Fruit fly (Drosophila melanogaster) whole organism, embryonic: Measurements from ENCODE around the gene CG14071.

Source experiments
- CG10959 ChIP-seq: fragments of 200-800 bp; sonication (Bioruptor generic); IDR thresholded peaks from 2 replicates; pipeline ENCODE4 v1.3.6; 2022; ENCODE audit warnings: missing biosample characterization, missing genetic modification characterization
- CG14965 ChIP-seq: fragments of 200-800 bp; sonication (Bioruptor generic); optimal IDR thresholded peaks from 2 replicates; lab custom pipeline; 2016; ENCODE audit warnings: missing biosample characterization, missing genetic modification characterization, borderline replicate concordance
- CG2129 ChIP-seq: fragments of 200-800 bp; sonication (Bioruptor generic); IDR thresholded peaks from 2 replicates; pipeline ENCODE4 v1.3.6; 2022; ENCODE audit warnings: missing biosample characterization, missing genetic modification characterization; ENCODE audit not compliant: partially characterized antibody
- CG3065 ChIP-seq: fragments of 200-800 bp; sonication (Bioruptor generic); optimal IDR thresholded peaks from 2 replicates; lab custom pipeline; 2016; ENCODE audit warnings: missing biosample characterization, missing genetic modification characterization
- CG31441 ChIP-seq: fragments of 200-800 bp; sonication (Bioruptor generic); IDR thresholded peaks from 2 replicates; pipeline ENCODE4 v1.3.6; 2022; ENCODE audit warnings: missing biosample characterization, missing genetic modification characterization
- CG4360 ChIP-seq: fragments of 200-800 bp; sonication (Bioruptor generic); IDR thresholded peaks from 2 replicates; pipeline ENCODE4 v1.3.6; 2022; ENCODE audit warnings: missing biosample characterization, missing genetic modification characterization
- CG6689 ChIP-seq: fragments of 200-800 bp; sonication (Bioruptor generic); IDR thresholded peaks from 2 replicates; pipeline ENCODE4 v1.3.6; 2022; ENCODE audit warnings: missing biosample characterization, missing genetic modification characterization
- CG6813 ChIP-seq: fragments of 200-800 bp; sonication (Bioruptor generic); optimal IDR thresholded peaks from 2 replicates; lab custom pipeline; 2017; ENCODE audit warnings: missing biosample characterization, missing genetic modification characterization, mild to moderate bottlenecking, moderate library complexity, missing genetic modification reagents
- Elba2 ChIP-seq: fragments of 200-800 bp; sonication (Bioruptor generic); optimal IDR thresholded peaks from 3 replicates; lab custom pipeline; 2016; ENCODE audit warnings: missing biosample characterization, missing genetic modification characterization
- Fer1 ChIP-seq: fragments of 200-800 bp; sonication (Bioruptor generic); optimal IDR thresholded peaks from 2 replicates; lab custom pipeline; 2017; ENCODE audit warnings: missing biosample characterization, mild to moderate bottlenecking, missing genetic modification characterization
- Max ChIP-seq: fragments of 200-800 bp; sonication (Bioruptor generic); optimal IDR thresholded peaks from 2 replicates; lab custom pipeline; 2016; ENCODE audit warnings: missing biosample characterization, mild to moderate bottlenecking, missing genetic modification characterization
- Meics ChIP-seq: fragments of 200-800 bp; sonication (Bioruptor generic); optimal IDR thresholded peaks from 2 replicates; lab custom pipeline; 2017; ENCODE audit warnings: missing biosample characterization, mild to moderate bottlenecking, missing genetic modification characterization
- NFAT ChIP-seq: fragments of 200-800 bp; sonication (Bioruptor generic); IDR thresholded peaks from 2 replicates; pipeline ENCODE4 v1.3.6; 2022; ENCODE audit warnings: missing biosample characterization, missing genetic modification characterization
- Nf-YC ChIP-seq: fragments of 200-800 bp; optimal IDR thresholded peaks from 3 replicates; lab custom pipeline; 2019; ENCODE audit warnings: missing biosample characterization, mild to moderate bottlenecking, missing genetic modification characterization, moderate library complexity
- aop ChIP-seq: fragments of 200-800 bp; sonication (Bioruptor generic); IDR thresholded peaks from 2 replicates; pipeline ENCODE4 v1.3.6; 2022; ENCODE audit warnings: missing biosample characterization, missing genetic modification characterization
- chinmo ChIP-seq: fragments of 200-800 bp; sonication (Bioruptor generic); IDR thresholded peaks from 4 replicates; pipeline ENCODE4 v1.3.6; 2022; ENCODE audit warnings: missing biosample characterization, missing genetic modification characterization; ENCODE audit not compliant: partially characterized antibody
- inv ChIP-seq: fragments of 200-800 bp; sonication (Bioruptor generic); IDR thresholded peaks from 2 replicates; pipeline ENCODE4 v1.3.6; 2022; ENCODE audit warnings: missing biosample characterization, missing genetic modification characterization; ENCODE audit not compliant: partially characterized antibody
- run ChIP-seq: fragments of 200-800 bp; sonication (Bioruptor generic); optimal IDR thresholded peaks from 3 replicates; lab custom pipeline; 2018; ENCODE audit warnings: missing biosample characterization, mild to moderate bottlenecking, missing genetic modification characterization
- schlank ChIP-seq: fragments of 200-800 bp; sonication (Bioruptor generic); optimal IDR thresholded peaks from 2 replicates; lab custom pipeline; 2018; ENCODE audit warnings: missing biosample characterization, mild to moderate bottlenecking, missing genetic modification characterization
- stc ChIP-seq: fragments of 200-800 bp; sonication (Bioruptor generic); IDR thresholded peaks from 2 replicates; pipeline ENCODE4 v1.3.6; 2022; ENCODE audit warnings: missing biosample characterization, missing genetic modification characterization
- stwl ChIP-seq: fragments of 200-800 bp; sonication (Bioruptor generic); optimal IDR thresholded peaks from 3 replicates; lab custom pipeline; 2018; ENCODE audit warnings: missing biosample characterization, mild to moderate bottlenecking, missing genetic modification characterization, moderate library complexity
- sug ChIP-seq: fragments of 200-800 bp; optimal IDR thresholded peaks from 2 replicates; lab custom pipeline; 2019; ENCODE audit warnings: missing biosample characterization, mild to moderate bottlenecking, missing genetic modification characterization, moderate library complexity
- trem ChIP-seq: fragments of 200-800 bp; optimal IDR thresholded peaks from 3 replicates; lab custom pipeline; 2019; ENCODE audit warnings: missing biosample characterization, mild to moderate bottlenecking, missing genetic modification characterization, moderate library complexity

CG14071 gene

DNA sequence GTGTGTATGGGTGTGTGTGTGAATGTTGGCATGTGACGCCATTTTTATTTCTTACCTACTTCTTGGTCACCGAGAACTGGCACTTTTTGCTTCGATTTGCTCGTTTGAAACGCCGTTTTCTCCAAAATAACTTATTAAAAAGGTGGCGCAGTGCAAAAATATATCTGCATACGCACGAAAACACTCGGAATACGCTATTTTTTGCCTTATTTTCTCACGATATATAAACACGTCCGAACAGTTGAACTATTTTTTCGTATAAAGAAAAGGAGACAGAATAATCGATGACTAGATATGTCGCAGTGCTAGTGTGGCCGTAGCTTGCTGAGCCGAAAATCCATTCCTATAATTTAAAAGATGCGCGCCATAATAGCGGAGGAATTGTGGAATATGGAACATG lies 46.4 kb downstream of the CG14071 start, which contains the start of gene CG6700 (continued):
- TF ChIP-seq NFAT (no peak), CG31441 (GFP tag; lab: Robert Waterston, UW) (no peak), Fer1 (GFP tag; lab: Kevin White, UChicago) (peak; percentile 47), CG10959 (GFP tag; lab: Robert Waterston, UW) (no peak), stc (GFP tag; lab: Robert Waterston, UW) (no peak), CG14965 (GFP tag; lab: Kevin White, UChicago) (no peak), trem (peak; percentile 55), CG2129 (no peak), sug (no peak), run (tag; lab: Kevin White, UChicago) (no peak), CG6689 (GFP tag; lab: Robert Waterston, UW) (no peak), CG3065 (GFP tag; lab: Kevin White, UChicago) (no peak), inv (GFP tag; lab: Robert Waterston, UW) (no peak), aop (GFP tag; lab: Robert Waterston, UW) (no peak), schlank (tag; lab: Kevin White, UChicago) (no peak), chinmo (no peak)
- TF ChIP-seq, all 482 proteins: peak for 49

DNA sequence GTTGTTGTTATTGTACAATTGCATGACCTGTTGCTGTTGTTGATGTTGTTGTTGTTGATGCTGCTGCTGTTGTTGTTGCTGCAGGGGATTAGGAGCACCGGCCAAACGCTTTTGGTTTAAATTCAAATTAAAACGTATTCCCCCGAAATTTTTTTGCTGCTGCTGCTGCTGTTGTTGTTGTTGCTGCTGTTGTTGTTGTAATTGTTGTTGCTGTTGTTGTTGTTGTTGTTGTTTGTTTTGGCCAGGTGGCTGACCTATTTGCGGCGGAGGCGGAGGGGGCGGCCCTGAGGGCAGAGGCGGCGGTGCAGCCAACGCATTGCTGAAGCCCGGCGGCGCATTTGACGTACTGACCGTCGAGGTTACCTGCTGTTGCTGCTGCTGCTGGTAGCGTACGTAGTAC lies 47.1 kb downstream of the CG14071 start:
- no peak for TF ChIP-seq CG6813 (GFP tag; lab: Kevin White, UChicago)
- TF ChIP-seq stwl, result no peak
- no peak for TF ChIP-seq Nf-YC (tag; lab: Kevin White, UChicago)
- TF ChIP-seq Elba2, result no peak
- peak; percentile 93 for TF ChIP-seq CG4360 (GFP tag; lab: Robert Waterston, UW)
- no peak for TF ChIP-seq Meics (GFP tag; lab: Kevin White, UChicago)
- TF ChIP-seq Max (GFP tag; lab: Kevin White, UChicago), result no peak
